Fruit fly (Drosophila melanogaster) whole organism, embryonic: Measurements from ENCODE around the gene Vha55.

Experiments used
- Aef1 ChIP-seq: fragments of 200-800 bp; sonication (Bioruptor generic); IDR thresholded peaks from 3 replicates; pipeline ENCODE4 v1.3.6; 2022; ENCODE audit warnings: missing biosample characterization, missing genetic modification characterization
- Atf3 ChIP-seq: fragments of 200-800 bp; sonication (Bioruptor generic); optimal IDR thresholded peaks from 3 replicates; lab custom pipeline; 2016; ENCODE audit warnings: missing biosample characterization, missing genetic modification characterization
- Atf6 ChIP-seq: fragments of 200-800 bp; sonication (Bioruptor generic); IDR thresholded peaks from 2 replicates; pipeline ENCODE4 v1.3.6; 2022; ENCODE audit warnings: missing biosample characterization, missing genetic modification characterization
- Bteb2 ChIP-seq: fragments of 200-800 bp; sonication (Bioruptor generic); optimal IDR thresholded peaks from 2 replicates; lab custom pipeline; 2016; ENCODE audit warnings: missing biosample characterization, missing genetic modification characterization
- C15 ChIP-seq: fragments of 200-800 bp; sonication (Bioruptor generic); IDR thresholded peaks from 3 replicates; pipeline ENCODE4 v1.3.6; 2022; ENCODE audit warnings: missing biosample characterization, missing genetic modification characterization
- CG10147 ChIP-seq: fragments of 200-800 bp; sonication (Bioruptor generic); optimal IDR thresholded peaks from 2 replicates; lab custom pipeline; 2019; ENCODE audit warnings: missing biosample characterization, mild to moderate bottlenecking, missing genetic modification characterization, moderate library complexity
- CG11093 ChIP-seq: fragments of 200-800 bp; sonication (Bioruptor generic); IDR thresholded peaks from 3 replicates; pipeline ENCODE4 v1.3.6; 2022; ENCODE audit warnings: missing biosample characterization, missing genetic modification characterization
- CG11247 ChIP-seq: fragments of 200-800 bp; sonication (Bioruptor generic); IDR thresholded peaks from 2 replicates; pipeline ENCODE4 v1.3.6; 2022; ENCODE audit warnings: missing biosample characterization, missing genetic modification characterization
- CG11398 ChIP-seq: fragments of 200-800 bp; sonication (Bioruptor generic); optimal IDR thresholded peaks from 2 replicates; lab custom pipeline; 2016; ENCODE audit warnings: missing biosample characterization, missing genetic modification characterization
- CG12659 ChIP-seq: fragments of 200-800 bp; sonication (Bioruptor generic); optimal IDR thresholded peaks from 3 replicates; lab custom pipeline; 2017; ENCODE audit warnings: mild to moderate bottlenecking, missing biosample characterization, missing genetic modification reagents, missing genetic modification characterization
- CG13624 ChIP-seq: fragments of 200-800 bp; sonication (Bioruptor generic); optimal IDR thresholded peaks from 2 replicates; lab custom pipeline; 2016; ENCODE audit warnings: missing biosample characterization, missing genetic modification characterization
- CG13775 ChIP-seq: fragments of 200-800 bp; sonication (Bioruptor generic); optimal IDR thresholded peaks from 3 replicates; lab custom pipeline; 2017; ENCODE audit warnings: missing biosample characterization, mild to moderate bottlenecking, missing genetic modification characterization
- CG14860 ChIP-seq: fragments of 200-800 bp; sonication (Bioruptor generic); IDR thresholded peaks from 3 replicates; pipeline ENCODE4 v1.3.6; 2022; ENCODE audit warnings: missing biosample characterization, missing genetic modification characterization; ENCODE audit not compliant: partially characterized antibody
- CG14965 ChIP-seq: fragments of 200-800 bp; sonication (Bioruptor generic); optimal IDR thresholded peaks from 2 replicates; lab custom pipeline; 2016; ENCODE audit warnings: missing biosample characterization, missing genetic modification characterization, borderline replicate concordance
- CG15011 ChIP-seq: fragments of 200-800 bp; sonication (Bioruptor generic); optimal IDR thresholded peaks from 3 replicates; lab custom pipeline; 2018; ENCODE audit warnings: missing biosample characterization, mild to moderate bottlenecking, missing genetic modification characterization
- CG15073 ChIP-seq: fragments of 200-800 bp; sonication (Bioruptor generic); optimal IDR thresholded peaks from 2 replicates; lab custom pipeline; 2016; ENCODE audit warnings: missing biosample characterization, missing genetic modification characterization
- CG15269 ChIP-seq: fragments of 200-800 bp; sonication (Bioruptor generic); optimal IDR thresholded peaks from 2 replicates; lab custom pipeline; 2018; ENCODE audit warnings: missing biosample characterization, mild to moderate bottlenecking, missing genetic modification characterization, moderate library complexity
- CG17328 ChIP-seq: fragments of 200-800 bp; sonication (Bioruptor generic); IDR thresholded peaks from 2 replicates; pipeline ENCODE4 v1.3.6; 2022; ENCODE audit warnings: missing biosample characterization, missing genetic modification characterization
- CG1832 ChIP-seq: fragments of 200-800 bp; sonication (Bioruptor generic); optimal IDR thresholded peaks from 2 replicates; lab custom pipeline; 2017; ENCODE audit warnings: missing biosample characterization, mild to moderate bottlenecking, missing genetic modification characterization, inconsistent platforms
- CG32532 ChIP-seq: fragments of 200-800 bp; sonication (Bioruptor generic); IDR thresholded peaks from 2 replicates; pipeline ENCODE4 v1.3.6; 2022; ENCODE audit warnings: missing biosample characterization, missing genetic modification characterization
- CG34376 ChIP-seq: fragments of 200-800 bp; sonication (Bioruptor generic); optimal IDR thresholded peaks from 2 replicates; lab custom pipeline; 2018; ENCODE audit warnings: missing biosample characterization, mild to moderate bottlenecking, missing genetic modification characterization
- CG4424 ChIP-seq: fragments of 200-800 bp; sonication (Bioruptor generic); optimal IDR thresholded peaks from 3 replicates; lab custom pipeline; 2016; ENCODE audit warnings: missing biosample characterization, missing genetic modification characterization
- CG6654 ChIP-seq: fragments of 200-800 bp; sonication (Bioruptor generic); optimal IDR thresholded peaks from 2 replicates; lab custom pipeline; 2017; ENCODE audit warnings: missing biosample characterization, mild to moderate bottlenecking, missing genetic modification characterization
- CG6765 ChIP-seq: fragments of 200-800 bp; sonication (Bioruptor generic); optimal IDR thresholded peaks from 3 replicates; lab custom pipeline; 2017; ENCODE audit warnings: missing biosample characterization, mild to moderate bottlenecking, missing genetic modification characterization
- CG6791 ChIP-seq: fragments of 200-800 bp; sonication (Bioruptor generic); IDR thresholded peaks from 3 replicates; pipeline ENCODE4 v1.3.6; 2022; ENCODE audit warnings: missing biosample characterization, missing genetic modification characterization; ENCODE audit not compliant: partially characterized antibody
- CG6854 ChIP-seq: fragments of 200-800 bp; sonication (Bioruptor generic); optimal IDR thresholded peaks from 3 replicates; lab custom pipeline; 2017; ENCODE audit warnings: missing biosample characterization, mild to moderate bottlenecking, missing genetic modification characterization
- CG8388 ChIP-seq: fragments of 200-800 bp; sonication (Bioruptor generic); optimal IDR thresholded peaks from 2 replicates; lab custom pipeline; 2019; ENCODE audit warnings: missing biosample characterization, mild to moderate bottlenecking, missing genetic modification characterization, moderate library complexity
- CG9437 ChIP-seq: fragments of 200-800 bp; sonication (Bioruptor generic); optimal IDR thresholded peaks from 2 replicates; lab custom pipeline; 2018; ENCODE audit warnings: missing biosample characterization, mild to moderate bottlenecking, missing genetic modification characterization
- CTCF ChIP-seq: fragments of 200-800 bp; sonication (Bioruptor generic); optimal IDR thresholded peaks from 2 replicates; lab custom pipeline; 2017; ENCODE audit warnings: missing biosample characterization, mild to moderate bottlenecking, missing genetic modification characterization, moderate library complexity
- Dp ChIP-seq: fragments of 200-800 bp; sonication (Bioruptor generic); optimal IDR thresholded peaks from 2 replicates; lab custom pipeline; 2018; ENCODE audit warnings: missing biosample characterization, mild to moderate bottlenecking, missing genetic modification characterization, moderate library complexity
- Drgx ChIP-seq: fragments of 200-800 bp; sonication (Bioruptor generic); IDR thresholded peaks from 2 replicates; pipeline ENCODE4 v1.3.6; 2022; ENCODE audit warnings: missing biosample characterization, missing genetic modification characterization
- Elba2 ChIP-seq: fragments of 200-800 bp; sonication (Bioruptor generic); optimal IDR thresholded peaks from 3 replicates; lab custom pipeline; 2016; ENCODE audit warnings: missing biosample characterization, missing genetic modification characterization
- H15 ChIP-seq: fragments of 200-800 bp; sonication (Bioruptor generic); IDR thresholded peaks from 3 replicates; pipeline ENCODE4 v1.3.6; 2022; ENCODE audit warnings: missing biosample characterization, missing genetic modification characterization
- HLH4C ChIP-seq: fragments of 200-800 bp; sonication (Bioruptor generic); IDR thresholded peaks from 3 replicates; pipeline ENCODE4 v1.3.6; 2022; ENCODE audit warnings: missing biosample characterization, missing genetic modification characterization; ENCODE audit not compliant: partially characterized antibody
- Lpt ChIP-seq: fragments of >200 bp; optimal IDR thresholded peaks from 2 replicates; lab custom pipeline; 2018; ENCODE audit warnings: missing biosample characterization, missing genetic modification characterization
- Rfx ChIP-seq: fragments of 200-800 bp; sonication (Bioruptor generic); IDR thresholded peaks from 2 replicates; pipeline ENCODE4 v1.3.6; 2022; ENCODE audit warnings: missing biosample characterization, missing genetic modification characterization
- Side ChIP-seq: fragments of 200-800 bp; sonication (Bioruptor generic); optimal IDR thresholded peaks from 2 replicates; lab custom pipeline; 2016; ENCODE audit warnings: missing biosample characterization, missing genetic modification characterization
- Sin3A ChIP-seq: fragments of >200 bp; optimal IDR thresholded peaks from 2 replicates; lab custom pipeline; 2018
- Six4 ChIP-seq: fragments of 200-800 bp; sonication (Bioruptor generic); optimal IDR thresholded peaks from 2 replicates; lab custom pipeline; 2016; ENCODE audit warnings: missing biosample characterization, missing genetic modification characterization
- Tbp ChIP-seq: fragments of >200 bp; optimal IDR thresholded peaks from 2 replicates; lab custom pipeline; 2018; ENCODE audit warnings: missing biosample characterization, missing genetic modification characterization
- YL-1 ChIP-seq: fragments of 200-800 bp; sonication (Bioruptor generic); optimal IDR thresholded peaks from 3 replicates; lab custom pipeline; 2017; ENCODE audit warnings: missing biosample characterization, mild to moderate bottlenecking, missing genetic modification characterization
- az2 ChIP-seq: fragments of 200-800 bp; sonication (Bioruptor generic); optimal IDR thresholded peaks from 3 replicates; lab custom pipeline; 2016; ENCODE audit warnings: missing biosample characterization, missing genetic modification characterization
- btn ChIP-seq: fragments of 200-800 bp; sonication (Bioruptor generic); optimal IDR thresholded peaks from 2 replicates; lab custom pipeline; 2016; ENCODE audit warnings: missing biosample characterization, missing genetic modification characterization
- cg ChIP-seq: fragments of 200-800 bp; sonication (Bioruptor generic); optimal IDR thresholded peaks from 3 replicates; lab custom pipeline; 2019; ENCODE audit warnings: missing biosample characterization, mild to moderate bottlenecking, missing genetic modification characterization, moderate library complexity
- grn ChIP-seq: fragments of 200-800 bp; sonication (Bioruptor generic); optimal IDR thresholded peaks from 3 replicates; lab custom pipeline; 2017; ENCODE audit warnings: missing biosample characterization, missing genetic modification characterization
- hth ChIP-seq: fragments of >200 bp; optimal IDR thresholded peaks from 2 replicates; lab custom pipeline; 2017; ENCODE audit warnings: inconsistent platforms
- lab ChIP-seq: fragments of 200-800 bp; sonication (Bioruptor generic); optimal IDR thresholded peaks from 3 replicates; lab custom pipeline; 2017; ENCODE audit warnings: missing biosample characterization, missing genetic modification characterization, mild to moderate bottlenecking, moderate library complexity, missing genetic modification reagents
- nau ChIP-seq: fragments of 200-800 bp; sonication (Bioruptor generic); optimal IDR thresholded peaks from 3 replicates; lab custom pipeline; 2017; ENCODE audit warnings: missing biosample characterization, mild to moderate bottlenecking, missing genetic modification characterization, missing genetic modification reagents
- psq ChIP-seq: fragments of 200-800 bp; sonication (Bioruptor generic); optimal IDR thresholded peaks from 2 replicates; lab custom pipeline; 2017; ENCODE audit warnings: missing biosample characterization, missing genetic modification characterization
- ro ChIP-seq: fragments of 200-800 bp; sonication (Bioruptor generic); IDR thresholded peaks from 2 replicates; pipeline ENCODE4 v1.3.6; 2022; ENCODE audit warnings: missing biosample characterization, missing genetic modification characterization
- sisA ChIP-seq: fragments of 200-800 bp; sonication (Bioruptor generic); IDR thresholded peaks from 2 replicates; pipeline ENCODE4 v1.3.6; 2022; ENCODE audit warnings: missing biosample characterization, missing genetic modification characterization
- slou ChIP-seq: fragments of 200-800 bp; sonication (Bioruptor generic); optimal IDR thresholded peaks from 3 replicates; lab custom pipeline; 2016; ENCODE audit warnings: missing biosample characterization, missing genetic modification characterization
- zen ChIP-seq: fragments of 200-800 bp; sonication (Bioruptor generic); optimal IDR thresholded peaks from 3 replicates; lab custom pipeline; 2018; ENCODE audit warnings: missing biosample characterization, mild to moderate bottlenecking, missing genetic modification characterization, moderate library complexity

The Vha55 gene

dm6 chr3R:12656946-12657566 lies 29.4 kb upstream of the Vha55 start (continued):
- TF ChIP-seq ro (GFP tag; lab: Robert Waterston, UW) (no peak), Rfx (GFP tag; lab: Robert Waterston, UW) (peak; percentile 53), CG13775 (no peak), CG13624 (GFP tag; lab: Kevin White, UChicago) (peak; percentile 14), CG4424 (GFP tag; lab: Kevin White, UChicago) (no peak), Atf6 (GFP tag; lab: Robert Waterston, UW) (peak; percentile 38), btn (GFP tag; lab: Kevin White, UChicago) (no peak), CG17328 (GFP tag; lab: Robert Waterston, UW) (no peak), CG11093 (GFP tag; lab: Robert Waterston, UW) (no peak), Aef1 (GFP tag; lab: Robert Waterston, UW) (no peak), CG14860 (GFP tag; lab: Robert Waterston, UW) (no peak), CG15073 (GFP tag; lab: Kevin White, UChicago) (no peak), grn (no peak), hth (lab: Kevin White, UChicago) (no peak), Six4 (GFP tag; lab: Kevin White, UChicago) (no peak), CG6854 (GFP tag; lab: Kevin White, UChicago) (peak; percentile 28), az2 (no peak), CG1832 (GFP tag; lab: Kevin White, UChicago) (no peak), psq (GFP tag; lab: Kevin White, UChicago) (no peak), lab (peak; percentile 70), CG6654 (GFP tag; lab: Kevin White, UChicago) (no peak), Dp (GFP tag; lab: Kevin White, UChicago) (no peak), cg (no peak), CG10147 (GFP tag; lab: Kevin White, UChicago) (no peak), YL-1 (GFP tag; lab: Kevin White, UChicago) (no peak), Atf3 (no peak), Sin3A (lab: Kevin White, UChicago) (no peak), CG11398 (GFP tag; lab: Kevin White, UChicago) (no peak), Lpt (GFP tag; lab: Kevin White, UChicago) (no peak), C15 (GFP tag; lab: Robert Waterston, UW) (no peak), CG34376 (GFP tag; lab: Kevin White, UChicago) (no peak), CG32532 (GFP tag; lab: Robert Waterston, UW) (0 out of 2 replicates have a peak, but pooled peaks have one; percentile 5), nau (no peak), CG15011 (GFP tag; lab: Kevin White, UChicago) (peak; percentile 7), CG11247 (GFP tag; lab: Robert Waterston, UW) (no peak), CG6791 (GFP tag; lab: Robert Waterston, UW) (no peak), CG12659 (GFP tag; lab: Kevin White, UChicago) (peak; percentile 12), HLH4C (GFP tag; lab: Robert Waterston, UW) (no peak), CG8388 (GFP tag; lab: Kevin White, UChicago) (peak; percentile 55), Elba2 (GFP tag; lab: Kevin White, UChicago) (no peak), CG14965 (GFP tag; lab: Kevin White, UChicago) (no peak), sisA (GFP tag; lab: Robert Waterston, UW) (no peak), H15 (no peak), CG9437 (no peak), CG15269 (tag; lab: Kevin White, UChicago) (peak; percentile 27), Bteb2 (no peak), zen (no peak), CTCF (GFP tag; lab: Kevin White, UChicago) (no peak), Tbp (no peak), slou (no peak), Side (no peak), CG6765 (GFP tag; lab: Kevin White, UChicago) (peak; percentile 25), Drgx (GFP tag; lab: Robert Waterston, UW) (no peak)
